Fruit fly (Drosophila melanogaster): ENCODE measurements around the gene Prx6a.

The Prx6a gene

DNA sequence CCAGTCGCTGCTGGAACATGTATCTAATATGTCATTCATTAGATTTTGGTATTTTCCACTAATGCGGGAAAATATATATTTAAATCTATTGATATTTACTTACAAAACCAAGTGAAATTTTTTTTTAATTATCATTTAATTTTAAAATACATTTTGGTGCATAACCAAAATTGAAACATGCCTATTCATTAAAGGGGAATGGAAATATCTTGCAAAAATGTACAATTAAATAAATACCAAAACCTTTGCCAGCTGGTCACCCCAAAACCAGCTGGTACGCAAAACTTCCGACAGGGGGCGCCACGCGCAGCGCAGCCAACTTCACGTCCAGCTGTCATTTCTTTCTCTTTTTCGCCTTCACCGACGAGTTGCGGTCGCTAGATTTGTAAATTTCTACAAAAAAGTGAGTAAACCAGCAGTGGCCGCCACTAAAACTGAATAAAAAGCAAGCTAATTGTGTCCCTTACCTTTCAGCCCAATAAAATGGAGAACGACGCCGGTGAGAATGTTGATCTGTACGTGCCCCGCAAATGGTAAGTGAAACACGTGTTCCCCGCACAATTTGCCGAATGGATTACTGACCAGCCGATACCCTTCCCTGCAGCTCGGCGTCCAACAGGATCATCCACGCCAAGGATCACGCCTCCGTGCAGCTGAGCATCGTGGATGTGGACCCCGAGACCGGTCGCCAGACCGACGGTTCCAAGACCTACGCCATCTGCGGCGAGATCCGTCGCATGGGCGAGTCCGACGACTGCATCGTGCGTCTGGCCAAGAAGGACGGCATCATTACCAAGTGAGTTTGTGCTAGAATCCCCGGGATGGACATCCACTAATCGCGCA, 22.0 kb downstream of the Prx6a start, which contains the start of the genes CG3104 and RpS21 (continued):
- TF ChIP-seq CG31627 (GFP tag; optimal IDR thresholded peaks at IDR 0.05) (peak; percentile 85), CG9139 (GFP tag; optimal IDR thresholded peaks at IDR 0.05) (peak; percentile 16), fd59A (GFP tag; optimal IDR thresholded peaks at IDR 0.05) (peak; percentile 50), CG34406 (GFP tag; optimal IDR thresholded peaks at IDR 0.05) (peak; percentile 56), Eip78C (GFP tag) (peak; percentile 89), CG3032 (tag; optimal IDR thresholded peaks at IDR 0.05) (peak; percentile 70), ss (GFP tag; optimal IDR thresholded peaks at IDR 0.05) (peak; percentile 68 to 77), lz (GFP tag; optimal IDR thresholded peaks at IDR 0.05) (peak; percentile 78), salr (GFP tag; optimal IDR thresholded peaks at IDR 0.05) (peak; percentile 38 to 79), spab (GFP tag; optimal IDR thresholded peaks at IDR 0.05) (peak; percentile 38)

DNA sequence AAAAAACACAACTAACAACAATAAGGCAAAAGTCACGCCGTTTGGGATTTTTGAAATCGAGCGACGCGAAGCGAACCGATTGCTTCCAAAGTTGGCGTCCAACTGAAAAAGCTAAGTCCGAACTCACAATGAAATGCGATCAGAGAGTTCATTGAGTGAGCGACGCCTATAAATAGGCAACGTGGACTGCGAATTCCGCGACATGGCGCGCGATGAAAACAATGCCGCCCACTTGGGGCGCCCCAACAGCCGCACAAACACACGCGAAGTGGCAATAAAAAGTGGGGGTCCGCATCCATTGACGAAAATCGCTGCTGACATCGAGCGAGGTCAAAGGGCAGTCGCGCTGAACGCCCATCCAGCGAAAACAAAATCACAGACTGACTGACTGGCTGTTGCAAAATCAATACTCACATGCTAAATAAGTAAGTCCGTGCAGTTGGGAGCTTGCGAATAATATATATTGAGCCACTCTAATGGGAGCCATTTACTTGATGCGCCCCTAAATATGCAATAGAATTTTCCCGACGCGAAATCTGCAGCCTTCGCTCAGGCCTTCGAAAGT, 22.7 kb downstream of the Prx6a start:
- TF ChIP-seq eg (GFP tag; IDR thresholded peaks at IDR 0.05): no peak
- peak; percentile 13 for TF ChIP-seq acj6 (GFP tag; optimal IDR thresholded peaks at IDR 0.05)
- no peak for TF ChIP-seq Hr38 (GFP tag; optimal IDR thresholded peaks at IDR 0.05)
- peak; percentile 52; the same call in 2 of the 3 replicates for TF ChIP-seq CG8119 (GFP tag; IDR thresholded peaks at IDR 0.05)
- peak; percentile 76 for TF ChIP-seq svp (GFP tag)

DNA sequence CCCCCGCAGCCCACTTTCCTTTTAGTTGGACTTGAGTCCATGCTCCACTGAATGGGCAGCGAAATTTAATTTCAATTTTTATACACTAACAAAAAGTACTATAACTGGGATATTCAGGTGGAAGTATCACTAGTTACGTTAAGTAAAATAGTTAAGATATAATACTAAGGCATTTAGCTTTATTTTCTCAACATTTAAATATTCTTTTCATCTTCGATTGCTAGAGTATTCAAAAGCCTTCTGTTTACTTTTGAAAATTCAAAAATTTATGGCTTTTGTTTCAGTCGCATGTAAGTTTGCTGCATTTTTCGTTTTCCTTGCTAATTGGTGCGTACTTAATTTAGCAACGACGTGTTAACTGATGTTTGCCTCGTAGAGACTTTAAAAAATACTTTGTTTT, 26.4 kb downstream of the Prx6a start:
- no peak for TF ChIP-seq vri (GFP tag; optimal IDR thresholded peaks at IDR 0.05)
- no peak for TF ChIP-seq CG11294 (GFP tag; IDR thresholded peaks at IDR 0.05)
- no peak for TF ChIP-seq Sox15 (GFP tag; optimal IDR thresholded peaks at IDR 0.05)
- TF ChIP-seq esn (GFP tag; optimal IDR thresholded peaks at IDR 0.05): no peak
- peak; percentile 62 for TF ChIP-seq CG32006 (GFP tag; optimal IDR thresholded peaks at IDR 0.05)
- no peak for TF ChIP-seq dac (GFP tag; optimal IDR thresholded peaks at IDR 0.05)
- peak; percentile 64 for TF ChIP-seq CG8119 (GFP tag; IDR thresholded peaks at IDR 0.05)
- TF ChIP-seq Eip93F (GFP tag; optimal IDR thresholded peaks at IDR 0.05): no peak
- peak; percentile 64 for TF ChIP-seq Eip78C (GFP tag)
- no peak for TF ChIP-seq CG6163 (GFP tag; IDR thresholded peaks at IDR 0.05)
- TF ChIP-seq Hr4 (GFP tag; optimal IDR thresholded peaks at IDR 0.05): peak; percentile 27
- TF ChIP-seq fkh (GFP tag; optimal IDR thresholded peaks at IDR 0.05): no peak
- TF ChIP-seq Ets96B (tag; optimal IDR thresholded peaks at IDR 0.05): no peak
- TF ChIP-seq lz (GFP tag; optimal IDR thresholded peaks at IDR 0.05): no peak
- TF ChIP-seq salr (GFP tag; optimal IDR thresholded peaks at IDR 0.05): no peak
- peak; percentile 6 for TF ChIP-seq achi (GFP tag; optimal IDR thresholded peaks at IDR 0.05)
- TF ChIP-seq Met (GFP tag; optimal IDR thresholded peaks at IDR 0.05): no peak
- peak; percentile 24 for TF ChIP-seq CG6276 (GFP tag; optimal IDR thresholded peaks at IDR 0.05)
- TF ChIP-seq CG11762 (GFP tag; optimal IDR thresholded peaks at IDR 0.05; ENCODE audit: insufficient read depth): no peak
- TF ChIP-seq CG15336 (GFP tag; IDR thresholded peaks at IDR 0.05): peak; percentile 69
- peak; percentile 19 for TF ChIP-seq acj6 (GFP tag; optimal IDR thresholded peaks at IDR 0.05)
- no peak for TF ChIP-seq Gug (GFP tag; IDR thresholded peaks at IDR 0.05)
- no peak for TF ChIP-seq CG3032 (tag; optimal IDR thresholded peaks at IDR 0.05)
- TF ChIP-seq fd59A (GFP tag; optimal IDR thresholded peaks at IDR 0.05): no peak
- TF ChIP-seq CG10669 (GFP tag; optimal IDR thresholded peaks at IDR 0.05): no peak
- no peak for TF ChIP-seq cyc (GFP tag; optimal IDR thresholded peaks at IDR 0.05)
- TF ChIP-seq CG9139 (GFP tag; optimal IDR thresholded peaks at IDR 0.05): no peak
- TF ChIP-seq ss (GFP tag; optimal IDR thresholded peaks at IDR 0.05): no peak
- no peak for TF ChIP-seq Hr39 (GFP tag; optimal IDR thresholded peaks at IDR 0.05)
- TF ChIP-seq CG10631 (GFP tag; optimal IDR thresholded peaks at IDR 0.05): no peak
- no peak for TF ChIP-seq CG4318 (GFP tag; optimal IDR thresholded peaks at IDR 0.05)
